Fruit fly (Drosophila melanogaster): Measurements from ENCODE around the gene CG43229.

- TF ChIP-seq Pif1A (GFP tag; optimal IDR thresholded peaks at IDR 0.05) (no peak), CG34367 (tag; optimal IDR thresholded peaks at IDR 0.05) (no peak), CG32121 (GFP tag; IDR thresholded peaks at IDR 0.05) (no peak), Pif1B (GFP tag; optimal IDR thresholded peaks at IDR 0.05) (no peak), fd96Ca (GFP tag; IDR thresholded peaks at IDR 0.05) (no peak), CG8301 (tag; optimal IDR thresholded peaks at IDR 0.05) (no peak), rn (GFP tag; IDR thresholded peaks at IDR 0.05) (no peak), CG10348 (GFP tag; IDR thresholded peaks at IDR 0.05) (no peak)
Observed at dm6 chrX:18101778-18102177, 36.6 kb upstream of the CG43229 start, which contains the start of gene Taf8.
